Fruit fly (Drosophila melanogaster) whole organism, embryonic: ENCODE data around the gene CG4577.

Source experiments
- B-H1 ChIP-seq: fragments of 200-800 bp; sonication (Bioruptor generic); IDR thresholded peaks from 3 replicates; pipeline ENCODE4 v1.3.6; 2022; ENCODE audit warnings: missing biosample characterization, missing genetic modification characterization
- CG10209 ChIP-seq: fragments of 200-800 bp; sonication (Bioruptor generic); optimal IDR thresholded peaks from 3 replicates; lab custom pipeline; 2017; ENCODE audit warnings: missing biosample characterization, mild to moderate bottlenecking, missing genetic modification characterization, missing genetic modification reagents
- CG10274 ChIP-seq: fragments of 200-800 bp; sonication (Bioruptor generic); optimal IDR thresholded peaks from 3 replicates; lab custom pipeline; 2017; ENCODE audit warnings: missing biosample characterization, mild to moderate bottlenecking, missing genetic modification characterization
- CG11398 ChIP-seq: fragments of 200-800 bp; sonication (Bioruptor generic); optimal IDR thresholded peaks from 2 replicates; lab custom pipeline; 2016; ENCODE audit warnings: missing biosample characterization, missing genetic modification characterization
- CG11695 ChIP-seq: fragments of 200-800 bp; sonication (Bioruptor generic); IDR thresholded peaks from 3 replicates; pipeline ENCODE4 v1.3.6; 2022; ENCODE audit warnings: missing biosample characterization, missing genetic modification characterization
- CG11723 ChIP-seq: fragments of 200-800 bp; sonication (Bioruptor generic); optimal IDR thresholded peaks from 2 replicates; lab custom pipeline; 2017; ENCODE audit warnings: missing biosample characterization, mild to moderate bottlenecking, missing genetic modification characterization
- CG1233 ChIP-seq: fragments of 200-800 bp; sonication (Bioruptor generic); optimal IDR thresholded peaks from 4 replicates; lab custom pipeline; 2018; ENCODE audit warnings: missing biosample characterization, mild to moderate bottlenecking, missing genetic modification characterization
- CG13287 ChIP-seq: fragments of 200-800 bp; sonication (Bioruptor generic); IDR thresholded peaks from 2 replicates; pipeline ENCODE4 v1.3.6; 2022; ENCODE audit warnings: missing biosample characterization, missing genetic modification characterization; ENCODE audit not compliant: partially characterized antibody
- CG15479 ChIP-seq: fragments of 200-800 bp; sonication (Bioruptor generic); optimal IDR thresholded peaks from 3 replicates; lab custom pipeline; 2019; ENCODE audit warnings: missing biosample characterization, mild to moderate bottlenecking, missing genetic modification characterization, moderate library complexity
- CG17385 ChIP-seq: fragments of 200-800 bp; sonication (Bioruptor generic); optimal IDR thresholded peaks from 3 replicates; lab custom pipeline; 2018; ENCODE audit warnings: missing biosample characterization, mild to moderate bottlenecking, missing genetic modification characterization
- CG2129 ChIP-seq: fragments of 200-800 bp; sonication (Bioruptor generic); IDR thresholded peaks from 2 replicates; pipeline ENCODE4 v1.3.6; 2022; ENCODE audit warnings: missing biosample characterization, missing genetic modification characterization; ENCODE audit not compliant: partially characterized antibody
- CG32767 ChIP-seq: fragments of 200-800 bp; sonication (Bioruptor generic); IDR thresholded peaks from 2 replicates; pipeline ENCODE4 v1.3.6; 2022; ENCODE audit warnings: missing biosample characterization, missing genetic modification characterization
- CG6854 ChIP-seq: fragments of 200-800 bp; sonication (Bioruptor generic); optimal IDR thresholded peaks from 3 replicates; lab custom pipeline; 2017; ENCODE audit warnings: missing biosample characterization, mild to moderate bottlenecking, missing genetic modification characterization
- CG8944 ChIP-seq: fragments of 200-800 bp; sonication (Bioruptor generic); optimal IDR thresholded peaks from 3 replicates; lab custom pipeline; 2016; ENCODE audit warnings: missing biosample characterization, missing genetic modification characterization
- CG9215 ChIP-seq: fragments of 200-800 bp; sonication (Bioruptor generic); IDR thresholded peaks from 2 replicates; pipeline ENCODE4 v1.3.6; 2022; ENCODE audit warnings: missing biosample characterization, missing genetic modification characterization
- CG9876 ChIP-seq: fragments of 200-800 bp; sonication (Bioruptor generic); optimal IDR thresholded peaks from 2 replicates; lab custom pipeline; 2016; ENCODE audit warnings: missing biosample characterization, missing genetic modification characterization
- Camta ChIP-seq: fragments of 200-800 bp; sonication (Bioruptor generic); optimal IDR thresholded peaks from 2 replicates; lab custom pipeline; 2016; ENCODE audit warnings: missing biosample characterization, missing genetic modification characterization
- Chrac-16 ChIP-seq: fragments of 200-800 bp; sonication (Bioruptor generic); optimal IDR thresholded peaks from 3 replicates; lab custom pipeline; 2016; ENCODE audit warnings: missing biosample characterization, missing genetic modification characterization
- Dfd ChIP-seq, 2 experiments: fragments of >200 bp; optimal IDR thresholded peaks; 2 replicates each; lab custom pipeline; 2017; ENCODE audit warnings: missing biosample characterization in 2 of 2, missing genetic modification characterization in 2 of 2
- Dll ChIP-seq: fragments of 200-800 bp; sonication (Bioruptor generic); IDR thresholded peaks from 4 replicates; pipeline ENCODE4 v1.3.6; 2022; ENCODE audit warnings: missing biosample characterization, missing genetic modification characterization; ENCODE audit not compliant: partially characterized antibody
- Dp ChIP-seq: fragments of 200-800 bp; sonication (Bioruptor generic); optimal IDR thresholded peaks from 2 replicates; lab custom pipeline; 2018; ENCODE audit warnings: missing biosample characterization, mild to moderate bottlenecking, missing genetic modification characterization, moderate library complexity
- Dref ChIP-seq: fragments of 200-800 bp; sonication (Bioruptor generic); IDR thresholded peaks from 2 replicates; pipeline ENCODE4 v1.3.6; 2022; ENCODE audit warnings: missing biosample characterization, missing genetic modification characterization
- E2f2 ChIP-seq: fragments of 200-800 bp; sonication (Bioruptor generic); IDR thresholded peaks from 2 replicates; pipeline ENCODE4 v1.3.6; 2022; ENCODE audit warnings: missing biosample characterization, missing genetic modification characterization
- Kr ChIP-seq: fragments of 200-800 bp; sonication (Bioruptor generic); optimal IDR thresholded peaks from 2 replicates; lab custom pipeline; 2017; ENCODE audit warnings: missing biosample characterization, mild to moderate bottlenecking, missing genetic modification characterization
- Rfx ChIP-seq: fragments of 200-800 bp; sonication (Bioruptor generic); IDR thresholded peaks from 2 replicates; pipeline ENCODE4 v1.3.6; 2022; ENCODE audit warnings: missing biosample characterization, missing genetic modification characterization
- Rx ChIP-seq: fragments of 200-800 bp; sonication (Bioruptor generic); IDR thresholded peaks from 2 replicates; pipeline ENCODE4 v1.3.6; 2022; ENCODE audit warnings: missing biosample characterization, missing genetic modification characterization
- Sry-β ChIP-seq: fragments of 200-800 bp; sonication (Bioruptor generic); optimal IDR thresholded peaks from 2 replicates; lab custom pipeline; 2018; ENCODE audit warnings: missing biosample characterization, mild to moderate bottlenecking, missing genetic modification characterization, moderate library complexity
- Usf ChIP-seq: fragments of 200-800 bp; sonication (Bioruptor generic); optimal IDR thresholded peaks from 2 replicates; lab custom pipeline; 2017; ENCODE audit warnings: missing genotype, missing biosample characterization, missing genetic modification characterization
- Xrp1 ChIP-seq: fragments of 200-800 bp; sonication (Bioruptor generic); IDR thresholded peaks from 2 replicates; pipeline ENCODE4 v1.3.6; 2022; ENCODE audit warnings: missing biosample characterization, missing genetic modification characterization
- bsh ChIP-seq, 2 experiments: fragments of 200-800 bp; sonication (Bioruptor generic); optimal IDR thresholded peaks; 2 replicates each; lab custom pipeline; 2017 to 2018; ENCODE audit warnings: mild to moderate bottlenecking in 2 of 2, missing biosample characterization in 2 of 2, missing genetic modification characterization in 2 of 2, moderate library complexity in 1 of 2
- cad ChIP-seq: fragments of >200 bp; optimal IDR thresholded peaks from 2 replicates; lab custom pipeline; 2017; ENCODE audit warnings: missing biosample characterization, missing genetic modification characterization
- caup ChIP-seq: fragments of 200-800 bp; sonication (Bioruptor generic); optimal IDR thresholded peaks from 3 replicates; lab custom pipeline; 2017; ENCODE audit warnings: missing biosample characterization, mild to moderate bottlenecking, missing genetic modification characterization, moderate library complexity; ENCODE audit not compliant: severe bottlenecking
- chinmo ChIP-seq: fragments of 200-800 bp; sonication (Bioruptor generic); IDR thresholded peaks from 4 replicates; pipeline ENCODE4 v1.3.6; 2022; ENCODE audit warnings: missing biosample characterization, missing genetic modification characterization; ENCODE audit not compliant: partially characterized antibody
- dan ChIP-seq: fragments of 200-800 bp; sonication (Bioruptor generic); IDR thresholded peaks from 2 replicates; pipeline ENCODE4 v1.3.6; 2022; ENCODE audit warnings: missing biosample characterization, missing genetic modification characterization
- esg ChIP-seq: fragments of 200-800 bp; sonication (Bioruptor generic); conservative IDR thresholded peaks from 2 replicates; pipeline ENCODE4 v1.3.6; 2022; ENCODE audit warnings: missing biosample characterization, missing genetic modification characterization
- lola ChIP-seq, 3 experiments: fragments of >200 bp in 2 of 3; fragments of 200-800 bp in 1 of 3; sonication (Bioruptor generic) in 1 of 3; optimal IDR thresholded peaks; 2 replicates each; lab custom pipeline; 2017 to 2019; ENCODE audit warnings: missing biosample characterization in 3 of 3, missing genetic modification characterization in 3 of 3, mild to moderate bottlenecking in 1 of 3, moderate library complexity in 1 of 3
- nmo ChIP-seq: fragments of 200-800 bp; sonication (Bioruptor generic); optimal IDR thresholded peaks from 2 replicates; lab custom pipeline; 2018; ENCODE audit warnings: missing biosample characterization, mild to moderate bottlenecking, missing genetic modification characterization, moderate library complexity
- p53 ChIP-seq: fragments of 200-800 bp; sonication (Bioruptor generic); optimal IDR thresholded peaks from 2 replicates; lab custom pipeline; 2016; ENCODE audit warnings: missing biosample characterization, missing genetic modification characterization
- pros ChIP-seq: fragments of 200-800 bp; sonication (Bioruptor generic); optimal IDR thresholded peaks from 3 replicates; lab custom pipeline; 2019; ENCODE audit warnings: missing biosample characterization, mild to moderate bottlenecking, missing genetic modification characterization, moderate library complexity
- psq ChIP-seq: fragments of 200-800 bp; sonication (Bioruptor generic); optimal IDR thresholded peaks from 2 replicates; lab custom pipeline; 2017; ENCODE audit warnings: missing biosample characterization, missing genetic modification characterization
- row ChIP-seq: fragments of 200-800 bp; sonication (Bioruptor generic); IDR thresholded peaks from 3 replicates; pipeline ENCODE4 v1.3.6; 2022; ENCODE audit warnings: missing biosample characterization, missing genetic modification characterization
- sens ChIP-seq: fragments of 200-800 bp; sonication (Bioruptor generic); peaks from one replicate; lab custom pipeline; 2016; ENCODE audit warnings: missing biosample characterization, missing genetic modification characterization
- stc ChIP-seq: fragments of 200-800 bp; sonication (Bioruptor generic); IDR thresholded peaks from 2 replicates; pipeline ENCODE4 v1.3.6; 2022; ENCODE audit warnings: missing biosample characterization, missing genetic modification characterization
- zen2 ChIP-seq: fragments of 200-800 bp; sonication (Bioruptor generic); IDR thresholded peaks from 3 replicates; pipeline ENCODE4 v1.3.6; 2022; ENCODE audit warnings: missing biosample characterization, missing genetic modification characterization; ENCODE audit not compliant: partially characterized antibody
- zfh1 ChIP-seq: fragments of 200-800 bp; sonication (Bioruptor generic); IDR thresholded peaks from 3 replicates; pipeline ENCODE4 v1.3.6; 2022; ENCODE audit warnings: missing biosample characterization, missing genetic modification characterization
- zfh2 ChIP-seq: fragments of 200-800 bp; sonication (Bioruptor generic); optimal IDR thresholded peaks from 2 replicates; lab custom pipeline; 2016; ENCODE audit warnings: missing biosample characterization, missing genetic modification characterization

Gene CG4577

dm6 chr2L:1157679-1158518 lies 23.4 kb downstream of the CG4577 start, which contains the start of gene capt (continued):
- TF ChIP-seq CG2129 (GFP tag; lab: Robert Waterston, UW) (no peak), Dfd (GFP tag; optimal IDR thresholded peaks at IDR 0.05; lab: Kevin White, UChicago) (no peak), nmo (GFP tag; lab: Kevin White, UChicago) (peak; percentile 40), CG11723 (GFP tag; lab: Kevin White, UChicago) (peak; percentile 26), CG32767 (GFP tag; lab: Robert Waterston, UW) (no peak), zen2 (no peak), cad (no peak), caup (no peak), CG8944 (GFP tag; lab: Kevin White, UChicago) (no peak), psq (GFP tag; lab: Kevin White, UChicago) (no peak), Sry-β (no peak), Dref (GFP tag; lab: Robert Waterston, UW) (no peak), Xrp1 (GFP tag; lab: Robert Waterston, UW) (peak; percentile 18; the same call in 1 of the 2 replicates), CG11398 (GFP tag; lab: Kevin White, UChicago) (no peak), p53 (no peak), B-H1 (no peak), CG1233 (no peak), dan (GFP tag; lab: Robert Waterston, UW) (no peak), CG9876 (GFP tag; lab: Kevin White, UChicago) (no peak), CG6854 (no peak), CG13287 (GFP tag; lab: Robert Waterston, UW) (peak; percentile 19; the same call in 1 of the 2 replicates)

- TF ChIP-seq CG9215 (no peak), Dll (GFP tag; lab: Robert Waterston, UW) (0 out of 4 replicates have a peak, but pooled peaks have one; percentile 20), esg (no peak), chinmo (GFP tag; lab: Robert Waterston, UW) (0 out of 4 replicates have a peak, but pooled peaks have one; percentile 34), CG15479 (GFP tag; lab: Kevin White, UChicago) (no peak), stc (GFP tag; lab: Robert Waterston, UW) (no peak), pros (GFP tag; lab: Kevin White, UChicago) (no peak), Kr (GFP tag; lab: Kevin White, UChicago) (no peak), sens (peak; percentile 59), Usf (GFP tag; lab: Kevin White, UChicago) (no peak), E2f2 (GFP tag; lab: Robert Waterston, UW) (0 out of 2 replicates have a peak, but pooled peaks have one; percentile 15), Rfx (0 out of 2 replicates have a peak, but pooled peaks have one; percentile 19), CG17385 (GFP tag; lab: Kevin White, UChicago) (no peak), CG11695 (GFP tag; lab: Robert Waterston, UW) (no peak), zfh2 (GFP tag; lab: Kevin White, UChicago) (no peak), Dp (GFP tag; lab: Kevin White, UChicago) (no peak), CG10274 (GFP tag; lab: Kevin White, UChicago) (no peak), zfh1 (GFP tag; lab: Robert Waterston, UW) (0 out of 3 replicates have a peak, but pooled peaks have one; percentile 28), lola (GFP tag; optimal IDR thresholded peaks at IDR 0.05; lab: Kevin White, UChicago) (peak in 1 of 3 experiments; percentile 14), row (GFP tag; lab: Robert Waterston, UW) (0 out of 3 replicates have a peak, but pooled peaks have one; percentile 53), Rx (GFP tag; lab: Robert Waterston, UW) (0 out of 2 replicates have a peak, but pooled peaks have one; percentile 2), bsh (GFP tag; optimal IDR thresholded peaks at IDR 0.05; lab: Kevin White, UChicago) (no peak), Xrp1 (GFP tag; lab: Robert Waterston, UW) (no peak), Camta (GFP tag; lab: Kevin White, UChicago) (no peak), CG10209 (GFP tag; lab: Kevin White, UChicago) (no peak), psq (GFP tag; lab: Kevin White, UChicago) (no peak), Chrac-16 (no peak)
These were observed 24.2 kb downstream of the CG4577 start, which contains the start of gene Tango14 for dm6 chr2L:1158519-1159319. Gene Tango14 (plus strand): TSS chr2L:1158661.
